Worm (Caenorhabditis elegans): ENCODE measurements around the gene F46B6.10.

F46B6.10 gene

DNA sequence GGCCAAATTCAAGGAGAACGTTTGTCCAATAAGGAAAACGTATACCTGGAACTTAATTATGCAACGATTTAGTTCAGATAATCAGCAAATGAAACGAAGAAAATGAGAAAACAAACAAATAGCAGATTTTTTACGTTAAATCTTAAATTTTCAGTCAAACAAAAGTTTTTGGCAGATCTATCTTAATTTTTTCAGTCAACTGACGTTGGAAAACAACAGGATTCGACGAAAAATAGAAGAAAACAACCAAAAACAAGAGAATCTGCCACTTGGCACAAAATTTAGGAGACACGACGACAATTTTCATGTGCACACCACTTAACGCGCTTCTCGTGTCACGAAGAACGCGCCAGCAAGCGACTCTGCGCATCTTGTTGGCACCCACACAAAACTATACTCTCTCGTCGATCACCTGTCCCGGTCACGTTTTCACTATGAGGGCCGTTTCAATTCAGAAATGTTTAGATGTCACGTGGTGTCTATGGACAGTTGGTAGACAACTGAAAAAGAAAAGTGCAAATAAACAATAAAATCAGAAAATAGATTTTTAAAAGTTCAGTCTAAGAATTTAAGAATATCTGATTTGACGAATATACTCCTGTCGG, 12.1 kb downstream of the F46B6.10 start, which contains the start of gene ztf-7 (continued):
- no peak for TF ChIP-seq lin-15B (tag; optimal IDR thresholded peaks at IDR 0.05)
- TF ChIP-seq pha-4 (GFP tag; IDR thresholded peaks at IDR 0.05): peak; percentile 84
- peak; percentile 41 for TF ChIP-seq pha-4 (tag; optimal IDR thresholded peaks at IDR 0.05)
- TF ChIP-seq aha-1 (tag): peak; percentile 99
- TF ChIP-seq nhr-11 (tag; optimal IDR thresholded peaks at IDR 0.05): peak; percentile 98
- TF ChIP-seq T26A8.4 (GFP tag; IDR thresholded peaks at IDR 0.05): peak; percentile 96
- TF ChIP-seq php-3 (GFP tag; IDR thresholded peaks at IDR 0.05): peak; percentile 94
- TF ChIP-seq egl-27 (tag; optimal IDR thresholded peaks at IDR 0.05): no peak
- no peak for TF ChIP-seq daf-8 (GFP tag; IDR thresholded peaks at IDR 0.05)
- TF ChIP-seq Y75B8A.6 (GFP tag; IDR thresholded peaks at IDR 0.05): no peak
- TF ChIP-seq nhr-77 (tag; optimal IDR thresholded peaks at IDR 0.05): peak; percentile 97
- no peak for TF ChIP-seq ceh-44 (GFP tag; IDR thresholded peaks at IDR 0.05)
- no peak for TF ChIP-seq zip-11 (GFP tag; IDR thresholded peaks at IDR 0.05)
- peak; percentile 75 to 98 for TF ChIP-seq mdl-1 (tag; optimal IDR thresholded peaks at IDR 0.05)
- TF ChIP-seq fkh-10 (GFP tag; optimal IDR thresholded peaks at IDR 0.05): no peak
- peak; percentile 70 for TF ChIP-seq zip-2 (tag; optimal IDR thresholded peaks at IDR 0.05)
- peak; percentile 12 for TF ChIP-seq ama-1 (optimal IDR thresholded peaks at IDR 0.05)
- no peak for TF ChIP-seq ztf-11 (tag; optimal IDR thresholded peaks at IDR 0.05)
- peak; percentile 98 for TF ChIP-seq dve-1 (tag; optimal IDR thresholded peaks at IDR 0.05; ENCODE audit: insufficient read depth)
- TF ChIP-seq pqm-1 (tag; optimal IDR thresholded peaks at IDR 0.05): no peak
- peak; percentile 44 for TF ChIP-seq ceh-32 (tag; optimal IDR thresholded peaks at IDR 0.05; ENCODE audit: poor library complexity)
- TF ChIP-seq mxl-2 (GFP tag; conservative IDR thresholded peaks at IDR 0.05): peak; percentile 77
- peak; percentile 87 for TF ChIP-seq dpl-1 (GFP tag; optimal IDR thresholded peaks at IDR 0.05)
- peak; percentile 99 for TF ChIP-seq dmd-6 (GFP tag; IDR thresholded peaks at IDR 0.05)
- no peak for TF ChIP-seq F44E2.7 (GFP tag; IDR thresholded peaks at IDR 0.05)
- peak; percentile 74 to 92 for TF ChIP-seq hif-1 (tag; optimal IDR thresholded peaks at IDR 0.05)
- peak; percentile 97 for TF ChIP-seq nhr-102 (tag; optimal IDR thresholded peaks at IDR 0.05)
- peak; percentile 96 for TF ChIP-seq nhr-28 (tag; optimal IDR thresholded peaks at IDR 0.05)
- peak; percentile 87 for TF ChIP-seq spr-3 (GFP tag; optimal IDR thresholded peaks at IDR 0.05)
- no peak for TF ChIP-seq unc-130 (GFP tag; optimal IDR thresholded peaks at IDR 0.05)
- no peak for TF ChIP-seq zag-1 (tag; optimal IDR thresholded peaks at IDR 0.05)
- no peak; the same call in 1 of the 2 replicates for TF ChIP-seq ZK337.2 (GFP tag; IDR thresholded peaks at IDR 0.05)
- no peak for TF ChIP-seq ZK546.5 (tag; optimal IDR thresholded peaks at IDR 0.05)
- peak; percentile 73 for TF ChIP-seq ztf-7 (tag; optimal IDR thresholded peaks at IDR 0.05)
- peak; percentile 92 for TF ChIP-seq ctbp-1 (GFP tag; IDR thresholded peaks at IDR 0.05)
- peak; percentile 51 for TF ChIP-seq F49E8.2 (tag; optimal IDR thresholded peaks at IDR 0.05; ENCODE audit: borderline replicate concordance)

DNA sequence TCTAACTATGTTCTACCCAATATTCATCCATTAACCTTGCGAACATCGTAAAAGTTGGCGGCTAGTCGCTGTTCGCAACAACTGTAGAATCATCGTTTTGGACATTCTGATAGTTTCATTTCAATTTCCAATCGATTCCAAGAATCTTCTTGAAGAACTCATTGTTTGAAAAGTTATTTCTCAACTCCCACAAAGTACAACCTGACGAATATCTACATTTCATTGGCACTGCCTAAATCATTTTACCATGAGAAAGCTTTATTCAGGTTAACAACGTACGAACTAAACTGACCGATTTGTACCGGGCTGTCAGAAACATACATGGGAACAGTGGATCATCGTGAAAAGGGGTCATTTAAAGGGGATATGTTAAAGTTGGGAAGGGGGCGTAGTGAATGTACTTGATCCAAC, 15.1 kb downstream of the F46B6.10 start, which contains the start of gene F46B6.6:
Gene F46B6.6 (minus strand): TSS at position 148 of the 411 bp plus-strand sequence.
- TF ChIP-seq lir-3 (tag; optimal IDR thresholded peaks at IDR 0.05): no peak
- TF ChIP-seq dpl-1 (GFP tag; optimal IDR thresholded peaks at IDR 0.05): no peak
- no peak for TF ChIP-seq saeg-2 (GFP tag; IDR thresholded peaks at IDR 0.05)
- TF ChIP-seq nhr-25 (tag; optimal IDR thresholded peaks at IDR 0.05; ENCODE audit: borderline replicate concordance, insufficient read depth): no peak
- peak; percentile 19 for TF ChIP-seq mes-2 (tag; optimal IDR thresholded peaks at IDR 0.05; ENCODE audit: poor library complexity, severe bottlenecking)
- peak; percentile 10 for TF ChIP-seq unc-130 (GFP tag; optimal IDR thresholded peaks at IDR 0.05)
- no peak for TF ChIP-seq lim-7 (GFP tag; IDR thresholded peaks at IDR 0.05)
- no peak for TF ChIP-seq F44E2.7 (GFP tag; IDR thresholded peaks at IDR 0.05)
- no peak for TF ChIP-seq nhr-10 (tag; optimal IDR thresholded peaks at IDR 0.05)
- TF ChIP-seq snpc-4 (tag; optimal IDR thresholded peaks at IDR 0.05): no peak
- 0 out of 2 replicates have a peak, but pooled peaks have one; percentile 30 for TF ChIP-seq dmd-9 (GFP tag; IDR thresholded peaks at IDR 0.05)
- no peak for TF ChIP-seq nhr-237 (tag; optimal IDR thresholded peaks at IDR 0.05)
- TF ChIP-seq ama-1 (optimal IDR thresholded peaks at IDR 0.05): peak; percentile 88
- no peak for TF ChIP-seq Y75B8A.6 (GFP tag; IDR thresholded peaks at IDR 0.05)
- TF ChIP-seq zag-1 (tag; optimal IDR thresholded peaks at IDR 0.05): no peak
- TF ChIP-seq nhr-48 (tag; optimal IDR thresholded peaks at IDR 0.05): peak; percentile 19
- 0 out of 2 replicates have a peak, but pooled peaks have one; percentile 21 for TF ChIP-seq arid-1 (GFP tag; conservative IDR thresholded peaks at IDR 0.05)
- no peak for TF ChIP-seq daf-16 (GFP tag; optimal IDR thresholded peaks at IDR 0.05)
- no peak for TF ChIP-seq daf-16 (tag; optimal IDR thresholded peaks at IDR 0.05)
- peak; percentile 0 for TF ChIP-seq nhr-111 (GFP tag; optimal IDR thresholded peaks at IDR 0.05)
- peak; percentile 22 for TF ChIP-seq hlh-11 (tag; optimal IDR thresholded peaks at IDR 0.05)
- TF ChIP-seq mxl-3 (GFP tag; optimal IDR thresholded peaks at IDR 0.05): no peak
